Worm (Caenorhabditis elegans): ENCODE results near the gene ZK418.13.

The ZK418.13 gene

DNA sequence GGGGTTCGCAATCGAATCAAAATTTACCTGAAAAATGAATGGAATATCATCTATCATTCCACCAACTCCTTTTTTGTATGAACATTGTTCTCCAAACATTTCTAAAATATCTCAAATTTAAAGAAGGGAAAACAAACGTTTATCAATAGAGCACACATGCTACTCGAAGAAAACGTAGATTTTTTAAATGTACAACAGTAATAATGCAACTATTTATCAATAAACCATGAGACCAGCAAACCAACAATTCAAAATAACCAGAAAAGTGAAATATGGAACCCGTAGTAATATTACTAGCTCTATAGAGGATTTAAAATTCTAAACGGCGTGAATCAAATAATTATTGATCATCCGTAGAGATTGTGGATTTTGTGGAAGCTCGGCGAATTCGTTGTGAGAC, 2.5 kb upstream of the ZK418.13 start, which contains the start of gene ZK418.6:
Gene ZK418.6, minus strand, starts transcription at position 101 of the 400 bp plus-strand sequence.
- TF ChIP-seq nhr-21 (tag; optimal IDR thresholded peaks at IDR 0.05), result no peak
- TF ChIP-seq lin-39 (tag; optimal IDR thresholded peaks at IDR 0.05), result no peak
- TF ChIP-seq skn-1 (tag; optimal IDR thresholded peaks at IDR 0.05), result no peak
- no peak for TF ChIP-seq egl-27 (tag; optimal IDR thresholded peaks at IDR 0.05)
- no peak for TF ChIP-seq peb-1 (tag; optimal IDR thresholded peaks at IDR 0.05)
- TF ChIP-seq ceh-16 (tag; optimal IDR thresholded peaks at IDR 0.05), result no peak
- no peak for TF ChIP-seq ceh-82 (tag; optimal IDR thresholded peaks at IDR 0.05)
- no peak for TF ChIP-seq aly-2 (tag; optimal IDR thresholded peaks at IDR 0.05)
- no peak for TF ChIP-seq elt-3 (tag; optimal IDR thresholded peaks at IDR 0.05)
- TF ChIP-seq mbf-1 (tag; optimal IDR thresholded peaks at IDR 0.05), result no peak
- no peak for TF ChIP-seq sem-4 (tag; optimal IDR thresholded peaks at IDR 0.05)
- TF ChIP-seq mab-5 (tag; optimal IDR thresholded peaks at IDR 0.05), result no peak
- TF ChIP-seq ZK546.5 (tag; optimal IDR thresholded peaks at IDR 0.05), result no peak
- TF ChIP-seq nhr-237 (tag; optimal IDR thresholded peaks at IDR 0.05), result no peak
- no peak for TF ChIP-seq nhr-10 (tag; optimal IDR thresholded peaks at IDR 0.05)
- no peak for TF ChIP-seq blmp-1 (tag; optimal IDR thresholded peaks at IDR 0.05; ENCODE audit: insufficient read depth)
- TF ChIP-seq ztf-11 (tag; optimal IDR thresholded peaks at IDR 0.05), result no peak
- no peak for TF ChIP-seq ama-1 (optimal IDR thresholded peaks at IDR 0.05)
- no peak for TF ChIP-seq F13H6.1 (tag; optimal IDR thresholded peaks at IDR 0.05)
- TF ChIP-seq ztf-4 (tag; optimal IDR thresholded peaks at IDR 0.05), result no peak

- TF ChIP-seq unc-55 (GFP tag; optimal IDR thresholded peaks at IDR 0.05) (peak; percentile 70), nhr-129 (tag; optimal IDR thresholded peaks at IDR 0.05) (peak; percentile 55), zag-1 (tag; optimal IDR thresholded peaks at IDR 0.05) (no peak), lsy-2 (tag; optimal IDR thresholded peaks at IDR 0.05) (peak; percentile 30 to 77), lin-39 (tag; optimal IDR thresholded peaks at IDR 0.05) (no peak), ceh-82 (tag; optimal IDR thresholded peaks at IDR 0.05) (no peak), nhr-23 (tag; optimal IDR thresholded peaks at IDR 0.05) (no peak), sma-3 (GFP tag; optimal IDR thresholded peaks at IDR 0.05) (peak; percentile 41), egl-27 (tag; optimal IDR thresholded peaks at IDR 0.05) (peak; percentile 3), skn-1 (tag; optimal IDR thresholded peaks at IDR 0.05) (peak; percentile 28), sma-9 (GFP tag; optimal IDR thresholded peaks at IDR 0.05) (peak; percentile 28), sma-9 (tag; optimal IDR thresholded peaks at IDR 0.05) (no peak), nhr-12 (tag; optimal IDR thresholded peaks at IDR 0.05) (no peak), peb-1 (tag; optimal IDR thresholded peaks at IDR 0.05) (no peak), nhr-10 (tag; optimal IDR thresholded peaks at IDR 0.05) (no peak), crh-2 (tag; optimal IDR thresholded peaks at IDR 0.05) (peak; percentile 49), C34F6.9 (tag; optimal IDR thresholded peaks at IDR 0.05) (peak; percentile 56), nhr-25 (tag; optimal IDR thresholded peaks at IDR 0.05) (no peak), mbf-1 (tag; optimal IDR thresholded peaks at IDR 0.05) (no peak), R02D3.7 (tag; optimal IDR thresholded peaks at IDR 0.05) (no peak), lin-13 (GFP tag; optimal IDR thresholded peaks at IDR 0.05) (peak; percentile 45), ZK546.5 (tag; optimal IDR thresholded peaks at IDR 0.05) (no peak), gmeb-1 (tag; optimal IDR thresholded peaks at IDR 0.05) (peak; percentile 97), mab-5 (tag; optimal IDR thresholded peaks at IDR 0.05) (peak; percentile 25)
Observed at ce11 chrIII:7073801-7074386, 2.4 kb downstream of the ZK418.13 start, which contains the start of gene ZK418.5. Gene ZK418.5, minus strand, starts transcription at chrIII:7073851.

DNA sequence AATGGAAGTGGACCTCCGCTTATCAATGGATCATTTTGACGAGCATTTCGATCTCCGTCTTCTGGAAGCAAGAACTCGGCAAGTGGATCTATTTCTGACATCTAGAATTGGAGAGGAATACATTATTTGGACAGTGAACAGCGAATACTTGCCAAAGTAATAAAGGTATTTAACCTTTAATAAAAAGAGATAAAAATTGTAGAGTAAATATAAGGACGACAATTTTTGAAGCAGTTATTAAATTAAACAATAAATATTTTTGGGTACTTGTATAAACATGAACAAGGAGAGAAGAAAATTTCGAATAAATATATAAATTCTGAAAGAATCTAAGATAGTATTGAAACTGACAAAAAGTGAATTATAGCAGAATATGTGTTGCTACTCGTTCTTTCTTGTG, 3.8 kb downstream of the ZK418.13 start, which contains the start of gene lin-37:
Gene lin-37, minus strand, starts transcription at position 101 of the 400 bp plus-strand sequence.
- TF ChIP-seq unc-39 (tag; optimal IDR thresholded peaks at IDR 0.05) (no peak), R02D3.7 (tag; optimal IDR thresholded peaks at IDR 0.05) (no peak), F13H6.1 (tag; optimal IDR thresholded peaks at IDR 0.05) (no peak), sma-3 (GFP tag; optimal IDR thresholded peaks at IDR 0.05) (no peak), mdl-1 (tag; optimal IDR thresholded peaks at IDR 0.05) (no peak), nhr-237 (tag; optimal IDR thresholded peaks at IDR 0.05) (no peak), C34F6.9 (tag; optimal IDR thresholded peaks at IDR 0.05) (no peak), dmd-4 (tag; optimal IDR thresholded peaks at IDR 0.05) (no peak), mab-5 (tag; optimal IDR thresholded peaks at IDR 0.05) (no peak), unc-55 (GFP tag; optimal IDR thresholded peaks at IDR 0.05) (no peak), snpc-4 (tag; optimal IDR thresholded peaks at IDR 0.05) (no peak), nhr-11 (tag; optimal IDR thresholded peaks at IDR 0.05) (no peak), egl-27 (tag; optimal IDR thresholded peaks at IDR 0.05) (no peak), sma-9 (GFP tag; optimal IDR thresholded peaks at IDR 0.05) (no peak), sma-9 (tag; optimal IDR thresholded peaks at IDR 0.05) (no peak)
